Worm (Caenorhabditis elegans) whole organism, L4/young adult: ENCODE results near the gene prx-10.

Experiments used
- W03F9.2 ChIP-seq: fragments of 150-350 bp; optimal IDR thresholded peaks from 2 replicates; lab custom pipeline; 2014; ENCODE audit warnings: missing biosample characterization, missing genetic modification characterization
- dao-5 ChIP-seq: sonication (generic microtip); optimal IDR thresholded peaks from 2 replicates; lab custom pipeline; 2016; ENCODE audit warnings: missing genotype, missing genetic modification characterization, moderate library complexity, missing compliant biosample characterization
- him-1 ChIP-seq: sonication (generic microtip); optimal IDR thresholded peaks from 2 replicates; lab custom pipeline; 2016; ENCODE audit warnings: missing genotype, missing genetic modification reagents, missing genetic modification characterization, missing compliant biosample characterization

prx-10 gene

ce11 chrIII:5208992-5209391 is 27.2 kb upstream of the prx-10 start, which contains the start of gene syx-16:
syx-16 (minus strand) TSS chrIII:5209109.
- TF ChIP-seq him-1 (tag; lab: Kevin White, UChicago) = no peak
- no peak for TF ChIP-seq W03F9.2 (tag; lab: Kevin White, UChicago)
- no peak for TF ChIP-seq dao-5

ce11 chrIII:5210269-5210668 is 25.9 kb upstream of the prx-10 start:
- TF ChIP-seq dao-5 = no peak
- no peak for TF ChIP-seq W03F9.2 (tag; lab: Kevin White, UChicago)
- no peak for TF ChIP-seq him-1 (tag; lab: Kevin White, UChicago)

DNA sequence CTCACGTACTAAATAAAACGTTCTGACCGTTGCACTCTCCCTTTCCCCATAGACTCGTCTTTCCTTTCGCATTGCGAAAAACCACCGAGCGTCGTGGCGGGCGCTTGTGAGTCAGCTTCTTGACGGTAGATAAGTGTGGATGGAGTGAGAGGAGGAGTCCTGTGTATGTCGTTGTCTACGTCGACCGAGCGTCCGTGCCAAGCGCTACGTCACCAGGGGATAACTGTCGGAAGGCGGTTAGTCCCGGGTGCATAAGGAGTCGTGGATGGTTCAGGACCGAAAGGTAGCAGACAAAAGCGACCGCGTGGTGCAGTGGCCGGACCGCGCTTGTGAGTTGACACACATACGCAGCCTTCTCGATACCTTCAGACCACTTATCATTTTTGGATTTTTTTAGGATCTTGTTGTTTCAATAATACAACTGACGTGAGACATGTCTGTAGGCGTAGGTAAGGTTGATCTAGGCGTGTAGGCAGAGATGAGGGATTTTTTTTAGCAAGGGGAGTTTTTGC is 25.0 kb upstream of the prx-10 start:
- TF ChIP-seq dao-5 (peak; percentile 81), W03F9.2 (tag; lab: Kevin White, UChicago) (peak; percentile 46)

ce11 chrIII:5214162-5214561 is 22.0 kb upstream of the prx-10 start:
- TF ChIP-seq dao-5 = no peak
- no peak for TF ChIP-seq W03F9.2 (tag; lab: Kevin White, UChicago)
- TF ChIP-seq him-1 (tag; lab: Kevin White, UChicago) = no peak

- no peak for TF ChIP-seq dao-5
- no peak for TF ChIP-seq W03F9.2 (tag; lab: Kevin White, UChicago)
- no peak for TF ChIP-seq him-1 (tag; lab: Kevin White, UChicago)
Observed at ce11 chrIII:5215375-5215774, 20.8 kb upstream of the prx-10 start, which contains the start of gene ZC155.4. ZC155.4 (minus strand) TSS chrIII:5215475.

ce11 chrIII:5217511-5217910 is 18.7 kb upstream of the prx-10 start, which contains the start of gene cutl-19:
cutl-19 (minus strand) TSS chrIII:5217611.
- TF ChIP-seq him-1 (tag; lab: Kevin White, UChicago) (no peak), dao-5 (no peak), W03F9.2 (tag; lab: Kevin White, UChicago) (no peak)

DNA sequence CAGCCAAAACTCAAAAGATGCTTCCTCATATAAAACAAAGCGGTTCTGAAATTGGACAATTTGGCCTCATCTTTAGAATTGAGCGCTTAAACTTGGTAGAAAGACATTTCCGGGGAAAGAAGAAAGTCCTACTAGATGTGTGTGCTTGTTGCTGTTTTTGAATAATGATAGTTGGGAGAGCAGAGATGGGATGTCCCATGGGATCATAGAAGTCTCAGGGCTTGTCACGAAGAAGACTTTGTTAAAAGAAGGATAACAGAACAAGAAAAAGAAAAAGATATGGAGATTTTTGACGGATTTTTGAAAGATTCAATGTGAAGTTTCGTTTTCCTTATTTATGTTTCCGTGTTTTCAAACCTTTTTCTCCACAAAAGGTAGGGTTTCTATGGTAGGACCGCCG is 17.5 kb upstream of the prx-10 start, which contains the start of gene ZC155.2:
ZC155.2 (plus strand) TSS at position 301 of the 400 bp plus-strand sequence.
- TF ChIP-seq dao-5 (no peak), W03F9.2 (tag; lab: Kevin White, UChicago) (no peak), him-1 (tag; lab: Kevin White, UChicago) (no peak)

DNA sequence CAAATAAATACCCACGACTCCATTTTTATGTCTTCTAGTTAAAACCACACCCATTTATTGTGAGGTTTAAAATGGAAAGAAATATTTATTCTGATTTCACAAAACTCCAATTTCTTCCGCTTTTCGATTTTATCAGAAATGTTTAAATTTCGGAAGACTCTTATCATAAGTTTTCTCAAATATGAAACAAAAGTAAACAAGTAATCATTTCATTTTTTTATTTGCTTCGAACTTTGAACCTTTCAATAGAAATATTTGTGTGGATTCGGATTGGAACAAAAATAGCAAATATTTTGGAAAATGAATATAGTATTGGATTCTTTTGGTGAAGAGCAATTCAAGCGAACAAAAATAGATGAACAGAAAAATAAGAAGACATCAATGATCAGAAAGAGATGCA is 14.4 kb upstream of the prx-10 start:
- no peak for TF ChIP-seq W03F9.2 (tag; lab: Kevin White, UChicago)
- no peak for TF ChIP-seq him-1 (tag; lab: Kevin White, UChicago)
- no peak for TF ChIP-seq dao-5

ce11 chrIII:5222777-5223176 is 13.4 kb upstream of the prx-10 start:
- TF ChIP-seq him-1 (tag; lab: Kevin White, UChicago) (no peak), W03F9.2 (tag; lab: Kevin White, UChicago) (no peak), dao-5 (no peak)

- TF ChIP-seq W03F9.2 (tag; lab: Kevin White, UChicago) = no peak
- no peak for TF ChIP-seq dao-5
- TF ChIP-seq him-1 (tag; lab: Kevin White, UChicago) = no peak
Observed at ce11 chrIII:5224908-5225307, 11.3 kb upstream of the prx-10 start.

ce11 chrIII:5225321-5225720 is 10.9 kb upstream of the prx-10 start, which contains the start of gene nex-1:
nex-1 (plus strand) TSS chrIII:5225621.
- TF ChIP-seq W03F9.2 (tag; lab: Kevin White, UChicago) (peak; percentile 17), dao-5 (no peak)

- TF ChIP-seq dao-5 (no peak), W03F9.2 (tag; lab: Kevin White, UChicago) (peak; percentile 89), him-1 (tag; lab: Kevin White, UChicago) (peak; percentile 7)
Observed at ce11 chrIII:5227831-5228467, 8.3 kb upstream of the prx-10 start, which contains the start of the genes C34E10.12, C34E10.10 and atp-2. C34E10.12 (minus strand) TSS chrIII:5227881. C34E10.10 (minus strand) TSS chrIII:5227884. atp-2 (plus strand) TSS chrIII:5228417.

DNA sequence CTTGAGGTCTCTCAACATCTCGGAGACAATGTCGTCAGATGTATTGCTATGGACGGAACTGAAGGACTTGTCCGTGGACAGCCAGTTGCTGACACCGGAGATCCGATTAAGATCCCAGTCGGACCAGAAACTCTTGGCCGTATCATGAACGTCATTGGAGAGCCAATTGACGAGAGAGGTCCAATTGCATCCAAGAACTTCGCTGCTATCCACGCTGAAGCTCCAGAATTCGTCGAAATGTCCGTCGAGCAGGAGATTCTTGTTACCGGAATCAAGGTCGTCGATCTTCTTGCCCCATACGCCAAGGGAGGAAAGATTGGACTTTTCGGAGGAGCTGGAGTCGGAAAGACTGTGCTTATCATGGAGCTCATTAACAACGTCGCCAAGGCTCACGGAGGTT is 7.4 kb upstream of the prx-10 start:
- TF ChIP-seq W03F9.2 (tag; lab: Kevin White, UChicago) = no peak

DNA sequence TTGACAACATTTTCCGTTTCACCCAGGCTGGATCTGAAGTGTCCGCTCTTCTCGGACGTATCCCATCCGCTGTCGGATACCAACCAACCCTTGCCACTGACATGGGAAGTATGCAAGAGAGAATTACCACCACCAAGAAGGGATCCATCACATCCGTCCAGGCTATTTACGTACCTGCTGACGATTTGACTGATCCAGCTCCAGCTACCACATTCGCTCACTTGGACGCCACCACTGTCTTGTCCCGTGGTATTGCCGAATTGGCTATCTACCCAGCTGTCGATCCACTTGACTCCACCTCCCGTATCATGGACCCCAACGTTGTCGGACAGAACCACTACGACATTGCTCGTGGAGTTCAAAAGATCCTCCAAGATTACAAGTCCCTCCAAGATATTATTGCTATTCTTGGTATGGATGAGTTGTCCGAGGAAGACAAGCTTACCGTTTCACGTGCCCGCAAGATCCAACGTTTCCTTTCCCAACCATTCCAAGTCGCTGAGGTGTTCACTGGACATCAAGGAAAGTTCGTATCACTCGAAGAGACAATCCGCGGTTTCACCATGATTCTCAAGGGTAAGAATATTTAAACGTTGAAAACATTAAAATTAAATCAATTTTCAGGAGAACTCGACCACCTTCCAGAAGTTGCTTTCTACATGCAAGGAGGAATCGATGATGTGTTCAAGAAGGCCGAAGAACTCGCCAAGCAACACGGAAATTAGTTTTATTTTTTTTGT is 6.5 kb upstream of the prx-10 start:
- no peak for TF ChIP-seq him-1 (tag; lab: Kevin White, UChicago)
- no peak for TF ChIP-seq dao-5
- TF ChIP-seq W03F9.2 (tag; lab: Kevin White, UChicago) = no peak
